Worm (Caenorhabditis elegans) whole organism, early embryonic: ENCODE results near the gene pid-1.

Experiments used
- ama-1 ChIP-seq: fragments of 150-350 bp; optimal IDR thresholded peaks from 2 replicates; lab custom pipeline; 2014
- ceh-13 ChIP-seq: fragments of 200-800 bp; sonication (Bioruptor generic); optimal IDR thresholded peaks from 2 replicates; lab custom pipeline; 2018; ENCODE audit warnings: mild to moderate bottlenecking, missing genetic modification characterization, missing compliant biosample characterization
- ets-7 ChIP-seq: sonication (generic microtip); optimal IDR thresholded peaks from 2 replicates; lab custom pipeline; 2016; ENCODE audit warnings: missing genotype, missing genetic modification characterization, missing compliant biosample characterization
- hmbx-1 ChIP-seq: sonication (generic microtip); optimal IDR thresholded peaks from 2 replicates; lab custom pipeline; 2016; ENCODE audit warnings: mild to moderate bottlenecking, missing genetic modification characterization, missing compliant biosample characterization
- hnd-1 ChIP-seq: sonication (generic microtip); optimal IDR thresholded peaks from 2 replicates; lab custom pipeline; 2016; ENCODE audit warnings: missing genetic modification characterization, missing compliant biosample characterization

DNA sequence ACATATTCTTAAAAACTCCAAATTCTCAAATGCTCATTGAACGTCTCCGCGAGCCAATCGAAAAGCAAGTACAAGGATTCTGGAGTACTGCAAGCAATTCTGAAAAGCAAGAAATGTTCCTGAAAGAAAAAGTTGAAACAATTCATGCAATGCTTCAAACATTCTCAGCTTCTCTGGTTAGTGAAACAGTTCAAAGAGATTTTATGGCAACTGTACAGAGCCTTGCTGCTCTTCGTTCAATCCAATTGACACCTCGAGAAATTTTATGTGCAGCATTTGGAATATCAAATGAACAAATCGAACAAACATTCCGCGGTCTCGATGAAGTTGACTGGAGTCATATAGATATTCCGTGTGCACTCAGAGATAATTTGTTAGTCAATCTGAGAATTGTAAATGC lies 46.4 kb upstream of the pid-1 start:
- TF ChIP-seq hnd-1 (tag; lab: Kevin White, UChicago), result no peak
- no peak for TF ChIP-seq ets-7 (tag; lab: Kevin White, UChicago)
- TF ChIP-seq ama-1, result no peak
- no peak for TF ChIP-seq hmbx-1 (tag; lab: Kevin White, UChicago)
- no peak for TF ChIP-seq ceh-13 (GFP tag; lab: Kevin White, UChicago)
